Worm (Caenorhabditis elegans): ENCODE data around the gene alh-9.

The alh-9 gene

ce11 chrIII:5892909-5893308 lies 37.1 kb downstream of the alh-9 start:
- no peak for TF ChIP-seq ets-7 (tag; optimal IDR thresholded peaks at IDR 0.05)
- TF ChIP-seq pes-1 (GFP tag; IDR thresholded peaks at IDR 0.05), result no peak
- no peak for TF ChIP-seq aly-1 (tag; optimal IDR thresholded peaks at IDR 0.05)
- TF ChIP-seq tbx-11 (GFP tag; IDR thresholded peaks at IDR 0.05), result no peak
- TF ChIP-seq B0310.2 (tag; optimal IDR thresholded peaks at IDR 0.05), result no peak
- TF ChIP-seq scrt-1 (GFP tag; IDR thresholded peaks at IDR 0.05), result no peak
- TF ChIP-seq tbx-37 (GFP tag; conservative IDR thresholded peaks at IDR 0.05), result no peak
- no peak for TF ChIP-seq hmbx-1 (tag; optimal IDR thresholded peaks at IDR 0.05)
- no peak for TF ChIP-seq ceh-13 (GFP tag; optimal IDR thresholded peaks at IDR 0.05)
- TF ChIP-seq tra-4 (tag; optimal IDR thresholded peaks at IDR 0.05), result no peak
- TF ChIP-seq sea-1 (GFP tag; conservative IDR thresholded peaks at IDR 0.05), result no peak

ce11 chrIII:5895913-5896312 lies 40.1 kb downstream of the alh-9 start, which contains the start of gene pxl-1:
Gene pxl-1, minus strand, starts transcription at chrIII:5896013.
- TF ChIP-seq tbx-11 (GFP tag; IDR thresholded peaks at IDR 0.05) (no peak), F13C5.2 (tag; optimal IDR thresholded peaks at IDR 0.05) (no peak), ama-1 (optimal IDR thresholded peaks at IDR 0.05) (no peak), ceh-36 (tag; optimal IDR thresholded peaks at IDR 0.05) (no peak), sea-1 (GFP tag; conservative IDR thresholded peaks at IDR 0.05) (no peak), B0310.2 (tag; optimal IDR thresholded peaks at IDR 0.05) (no peak), hnd-1 (tag; optimal IDR thresholded peaks at IDR 0.05) (no peak), scrt-1 (GFP tag; IDR thresholded peaks at IDR 0.05) (no peak), tra-4 (tag; optimal IDR thresholded peaks at IDR 0.05) (no peak), ceh-13 (GFP tag; optimal IDR thresholded peaks at IDR 0.05) (no peak)

ce11 chrIII:5897468-5897867 lies 41.6 kb downstream of the alh-9 start:
- no peak for TF ChIP-seq ets-7 (tag; optimal IDR thresholded peaks at IDR 0.05)
- TF ChIP-seq sea-1 (GFP tag; conservative IDR thresholded peaks at IDR 0.05), result no peak
- TF ChIP-seq ceh-36 (tag; optimal IDR thresholded peaks at IDR 0.05), result no peak
- no peak for TF ChIP-seq hnd-1 (tag; optimal IDR thresholded peaks at IDR 0.05)
- no peak for TF ChIP-seq tra-4 (tag; optimal IDR thresholded peaks at IDR 0.05)
- no peak for TF ChIP-seq scrt-1 (GFP tag; IDR thresholded peaks at IDR 0.05)
- no peak for TF ChIP-seq tbx-37 (GFP tag; conservative IDR thresholded peaks at IDR 0.05)
- no peak for TF ChIP-seq aly-1 (tag; optimal IDR thresholded peaks at IDR 0.05)
- no peak for TF ChIP-seq pes-1 (GFP tag; IDR thresholded peaks at IDR 0.05)
- TF ChIP-seq ama-1 (optimal IDR thresholded peaks at IDR 0.05), result no peak
- no peak for TF ChIP-seq B0310.2 (tag; optimal IDR thresholded peaks at IDR 0.05)
- no peak for TF ChIP-seq tbx-11 (GFP tag; IDR thresholded peaks at IDR 0.05)
- TF ChIP-seq hmbx-1 (tag; optimal IDR thresholded peaks at IDR 0.05), result no peak
- no peak for TF ChIP-seq F13C5.2 (tag; optimal IDR thresholded peaks at IDR 0.05)
- no peak for TF ChIP-seq hmg-4 (GFP tag; optimal IDR thresholded peaks at IDR 0.05)
- TF ChIP-seq flt-1 (GFP tag; IDR thresholded peaks at IDR 0.05), result no peak
- no peak for TF ChIP-seq ceh-13 (GFP tag; optimal IDR thresholded peaks at IDR 0.05)

- TF ChIP-seq tbx-37 (GFP tag; conservative IDR thresholded peaks at IDR 0.05), result no peak
- TF ChIP-seq hmbx-1 (tag; optimal IDR thresholded peaks at IDR 0.05), result no peak
- TF ChIP-seq flt-1 (GFP tag; IDR thresholded peaks at IDR 0.05), result no peak
Observed at ce11 chrIII:5898631-5899030, 42.8 kb downstream of the alh-9 start.

- TF ChIP-seq hmg-4 (GFP tag; optimal IDR thresholded peaks at IDR 0.05) (no peak), flt-1 (GFP tag; IDR thresholded peaks at IDR 0.05) (no peak; the same call in 1 of the 2 replicates), pes-1 (GFP tag; IDR thresholded peaks at IDR 0.05) (no peak), tra-4 (tag; optimal IDR thresholded peaks at IDR 0.05) (no peak), aly-1 (tag; optimal IDR thresholded peaks at IDR 0.05) (no peak), scrt-1 (GFP tag; IDR thresholded peaks at IDR 0.05) (no peak), sea-1 (GFP tag; conservative IDR thresholded peaks at IDR 0.05) (no peak), hmbx-1 (tag; optimal IDR thresholded peaks at IDR 0.05) (no peak), tbx-37 (GFP tag; conservative IDR thresholded peaks at IDR 0.05) (no peak), ceh-13 (GFP tag; optimal IDR thresholded peaks at IDR 0.05) (no peak), tbx-11 (GFP tag; IDR thresholded peaks at IDR 0.05) (no peak), ama-1 (optimal IDR thresholded peaks at IDR 0.05) (no peak), hnd-1 (tag; optimal IDR thresholded peaks at IDR 0.05) (no peak), B0310.2 (tag; optimal IDR thresholded peaks at IDR 0.05) (no peak), ets-7 (tag; optimal IDR thresholded peaks at IDR 0.05) (no peak)
Observed at ce11 chrIII:5900709-5901108, 44.9 kb downstream of the alh-9 start.

ce11 chrIII:5902558-5902957 lies 46.7 kb downstream of the alh-9 start:
- TF ChIP-seq pes-1 (GFP tag; IDR thresholded peaks at IDR 0.05) (no peak), B0310.2 (tag; optimal IDR thresholded peaks at IDR 0.05) (no peak), flt-1 (GFP tag; IDR thresholded peaks at IDR 0.05) (no peak), scrt-1 (GFP tag; IDR thresholded peaks at IDR 0.05) (no peak), aly-1 (tag; optimal IDR thresholded peaks at IDR 0.05) (no peak), ama-1 (optimal IDR thresholded peaks at IDR 0.05) (no peak), ceh-13 (GFP tag; optimal IDR thresholded peaks at IDR 0.05) (no peak), F13C5.2 (tag; optimal IDR thresholded peaks at IDR 0.05) (no peak), tra-4 (tag; optimal IDR thresholded peaks at IDR 0.05) (no peak), ets-7 (tag; optimal IDR thresholded peaks at IDR 0.05) (no peak), ceh-36 (tag; optimal IDR thresholded peaks at IDR 0.05) (no peak), hnd-1 (tag; optimal IDR thresholded peaks at IDR 0.05) (no peak), tbx-37 (GFP tag; conservative IDR thresholded peaks at IDR 0.05) (no peak), hmg-4 (GFP tag; optimal IDR thresholded peaks at IDR 0.05) (no peak), sea-1 (GFP tag; conservative IDR thresholded peaks at IDR 0.05) (no peak), hmbx-1 (tag; optimal IDR thresholded peaks at IDR 0.05) (no peak)

ce11 chrIII:5906059-5906458 lies 50.2 kb downstream of the alh-9 start, which contains the start of gene dpff-1:
Gene dpff-1, minus strand, starts transcription at chrIII:5906346.
- no peak for TF ChIP-seq aly-1 (tag; optimal IDR thresholded peaks at IDR 0.05)
- peak; percentile 23 for TF ChIP-seq F13C5.2 (tag; optimal IDR thresholded peaks at IDR 0.05)

ce11 chrIII:5906749-5907148 lies 50.9 kb downstream of the alh-9 start, which contains the start of gene erd-2.2:
Gene erd-2.2, plus strand, starts transcription at chrIII:5907049.
- TF ChIP-seq tbx-11 (GFP tag; IDR thresholded peaks at IDR 0.05) (no peak), ets-7 (tag; optimal IDR thresholded peaks at IDR 0.05) (no peak), ceh-13 (GFP tag; optimal IDR thresholded peaks at IDR 0.05) (no peak), B0310.2 (tag; optimal IDR thresholded peaks at IDR 0.05) (no peak), ceh-36 (tag; optimal IDR thresholded peaks at IDR 0.05) (no peak), tbx-37 (GFP tag; conservative IDR thresholded peaks at IDR 0.05) (no peak), ama-1 (optimal IDR thresholded peaks at IDR 0.05) (no peak), scrt-1 (GFP tag; IDR thresholded peaks at IDR 0.05) (no peak), tra-4 (tag; optimal IDR thresholded peaks at IDR 0.05) (no peak), flt-1 (GFP tag; IDR thresholded peaks at IDR 0.05) (no peak), hnd-1 (tag; optimal IDR thresholded peaks at IDR 0.05) (no peak), F13C5.2 (tag; optimal IDR thresholded peaks at IDR 0.05) (no peak), sea-1 (GFP tag; conservative IDR thresholded peaks at IDR 0.05) (no peak), pes-1 (GFP tag; IDR thresholded peaks at IDR 0.05) (no peak), aly-1 (tag; optimal IDR thresholded peaks at IDR 0.05) (no peak), hmg-4 (GFP tag; optimal IDR thresholded peaks at IDR 0.05) (no peak), hmbx-1 (tag; optimal IDR thresholded peaks at IDR 0.05) (no peak)

Data from whole organism, early embryonic.